Worm (Caenorhabditis elegans) whole organism, early embryonic: ENCODE data around the gene his-3.

Source experiments
- B0310.2 ChIP-seq: sonication (generic microtip); optimal IDR thresholded peaks from 2 replicates; lab custom pipeline; 2016; ENCODE audit warnings: mild to moderate bottlenecking, missing genetic modification characterization, missing compliant biosample characterization
- F13C5.2 ChIP-seq: sonication (generic microtip); optimal IDR thresholded peaks from 2 replicates; lab custom pipeline; 2017; ENCODE audit warnings: mild to moderate bottlenecking, missing genetic modification characterization, inconsistent platforms, missing compliant biosample characterization
- aly-1 ChIP-seq: sonication (generic microtip); optimal IDR thresholded peaks from 2 replicates; lab custom pipeline; 2016; ENCODE audit warnings: missing genetic modification characterization, missing compliant biosample characterization
- ama-1 ChIP-seq: fragments of 150-350 bp; optimal IDR thresholded peaks from 2 replicates; lab custom pipeline; 2014
- ceh-13 ChIP-seq: fragments of 200-800 bp; sonication (Bioruptor generic); optimal IDR thresholded peaks from 2 replicates; lab custom pipeline; 2018; ENCODE audit warnings: mild to moderate bottlenecking, missing genetic modification characterization, missing compliant biosample characterization
- ceh-36 ChIP-seq: sonication (generic microtip); optimal IDR thresholded peaks from 2 replicates; lab custom pipeline; 2016; ENCODE audit warnings: missing genetic modification characterization, inconsistent platforms, missing compliant biosample characterization
- ets-7 ChIP-seq: sonication (generic microtip); optimal IDR thresholded peaks from 2 replicates; lab custom pipeline; 2016; ENCODE audit warnings: missing genotype, missing genetic modification characterization, missing compliant biosample characterization
- flt-1 ChIP-seq: fragments of 200-800 bp; sonication (Bioruptor generic); IDR thresholded peaks from 2 replicates; pipeline ENCODE4 v1.3.6; 2022; ENCODE audit warnings: missing genetic modification characterization, missing compliant biosample characterization
- hmbx-1 ChIP-seq: sonication (generic microtip); optimal IDR thresholded peaks from 2 replicates; lab custom pipeline; 2016; ENCODE audit warnings: mild to moderate bottlenecking, missing genetic modification characterization, missing compliant biosample characterization
- hmg-4 ChIP-seq: fragments of 200-800 bp; sonication (Bioruptor generic); optimal IDR thresholded peaks from 2 replicates; lab custom pipeline; 2018; ENCODE audit warnings: mild to moderate bottlenecking, missing genetic modification characterization, missing compliant biosample characterization
- hnd-1 ChIP-seq: sonication (generic microtip); optimal IDR thresholded peaks from 2 replicates; lab custom pipeline; 2016; ENCODE audit warnings: missing genetic modification characterization, missing compliant biosample characterization
- pes-1 ChIP-seq: fragments of 200-800 bp; sonication (Bioruptor generic); IDR thresholded peaks from 2 replicates; pipeline ENCODE4 v1.3.6; 2022; ENCODE audit warnings: missing genetic modification reagents, missing genetic modification characterization, missing compliant biosample characterization
- scrt-1 ChIP-seq: fragments of 200-800 bp; sonication (Bioruptor generic); IDR thresholded peaks from 2 replicates; pipeline ENCODE4 v1.3.6; 2022; ENCODE audit warnings: missing genetic modification characterization, missing compliant biosample characterization
- sea-1 ChIP-seq: fragments of 200-800 bp; sonication (Bioruptor generic); conservative IDR thresholded peaks from 2 replicates; pipeline ENCODE4 v1.3.6; 2022; ENCODE audit warnings: missing genetic modification characterization, missing compliant biosample characterization
- tbx-11 ChIP-seq: fragments of 200-800 bp; sonication (Bioruptor generic); IDR thresholded peaks from 2 replicates; pipeline ENCODE4 v1.3.6; 2022; ENCODE audit warnings: missing genetic modification characterization, missing compliant biosample characterization
- tbx-37 ChIP-seq: fragments of 200-800 bp; sonication (Bioruptor generic); conservative IDR thresholded peaks from 2 replicates; pipeline ENCODE4 v1.3.6; 2022; ENCODE audit warnings: missing genetic modification reagents, missing genetic modification characterization, missing compliant biosample characterization
- tra-4 ChIP-seq: sonication (generic microtip); optimal IDR thresholded peaks from 2 replicates; lab custom pipeline; 2017; ENCODE audit warnings: missing genetic modification characterization, missing compliant biosample characterization

his-3 gene

DNA sequence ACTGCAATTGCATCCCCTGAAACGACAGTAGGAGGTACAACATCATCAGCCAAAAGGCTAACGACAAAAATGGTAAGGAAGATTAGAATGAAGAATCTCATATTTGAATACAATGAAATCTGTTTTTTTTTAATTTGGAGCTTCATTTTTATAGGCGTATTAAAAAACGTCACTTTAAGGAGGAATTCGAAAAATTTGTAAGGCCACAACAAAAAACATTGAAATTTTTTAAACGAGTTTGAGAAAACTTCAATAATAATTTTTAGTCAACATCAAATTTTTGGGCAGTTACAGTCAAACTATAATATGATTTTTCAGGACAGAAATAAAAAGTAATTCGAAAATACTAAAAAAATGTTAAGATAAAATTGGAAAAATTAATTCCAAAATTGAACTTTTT is 22.2 kb downstream of the his-3 start, which contains the start of gene F14H3.14:
F14H3.14 (minus strand) TSS at position 101 of the 400 bp plus-strand sequence.
- TF ChIP-seq ceh-13 (GFP tag; lab: Kevin White, UChicago) (no peak), tbx-37 (GFP tag; lab: Robert Waterston, UW) (no peak), scrt-1 (GFP tag; lab: Robert Waterston, UW) (no peak), ets-7 (tag; lab: Kevin White, UChicago) (no peak), hnd-1 (tag; lab: Kevin White, UChicago) (no peak), F13C5.2 (tag; lab: Kevin White, UChicago) (no peak), ceh-36 (tag; lab: Kevin White, UChicago) (no peak)

DNA sequence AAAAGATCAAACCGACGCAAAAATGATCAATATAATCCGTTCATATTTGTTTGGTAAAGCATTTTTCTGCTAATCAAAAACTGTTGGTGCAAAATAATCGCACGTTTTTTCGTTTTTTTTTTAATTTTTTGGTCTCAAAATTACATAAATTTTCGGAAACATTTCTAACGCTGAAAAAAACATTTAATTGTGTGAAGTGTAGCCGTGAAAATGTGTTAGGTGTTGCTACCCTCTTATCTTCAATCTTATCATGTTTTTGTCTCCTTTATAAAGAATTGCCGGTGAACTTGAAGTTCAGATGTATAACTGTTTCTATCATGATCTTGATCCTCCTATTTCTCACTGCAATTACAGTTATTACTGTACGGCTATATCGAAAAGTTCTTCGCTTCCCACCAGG is 28.3 kb downstream of the his-3 start, which contains the start of gene cyp-35D1:
cyp-35D1 (plus strand) TSS at position 301 of the 400 bp plus-strand sequence.
- TF ChIP-seq ama-1 (no peak), ceh-13 (GFP tag; lab: Kevin White, UChicago) (no peak), F13C5.2 (tag; lab: Kevin White, UChicago) (no peak), ceh-36 (tag; lab: Kevin White, UChicago) (no peak), flt-1 (no peak), scrt-1 (GFP tag; lab: Robert Waterston, UW) (no peak), tbx-11 (GFP tag; lab: Robert Waterston, UW) (no peak), hmbx-1 (tag; lab: Kevin White, UChicago) (no peak), B0310.2 (tag; lab: Kevin White, UChicago) (no peak), pes-1 (no peak), tra-4 (tag; lab: Kevin White, UChicago) (no peak), ets-7 (tag; lab: Kevin White, UChicago) (no peak), sea-1 (GFP tag; lab: Robert Waterston, UW) (no peak), tbx-37 (GFP tag; lab: Robert Waterston, UW) (no peak), aly-1 (no peak), hmg-4 (GFP tag; lab: Kevin White, UChicago) (no peak), hnd-1 (tag; lab: Kevin White, UChicago) (no peak)

DNA sequence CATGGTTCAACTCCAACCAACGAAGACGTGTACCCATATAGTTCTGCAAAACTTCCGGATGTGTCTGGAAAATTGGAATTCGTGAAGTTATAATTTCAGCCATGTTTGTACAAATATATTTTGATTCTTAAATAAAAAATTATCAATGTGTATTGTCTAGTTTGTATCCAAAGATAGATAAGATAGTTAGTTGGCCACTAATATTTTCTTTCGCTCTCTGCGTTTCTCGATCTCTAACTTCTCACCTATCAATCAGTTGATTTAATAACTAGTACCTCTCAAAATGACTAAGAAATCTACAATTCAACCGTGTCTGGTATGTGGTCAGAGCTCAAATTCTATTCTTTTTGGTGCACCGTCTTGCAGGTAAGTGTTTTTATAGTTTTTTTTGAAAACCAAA is 30.6 kb downstream of the his-3 start, which contains the start of gene nhr-176:
nhr-176 (plus strand) TSS at position 159 of the 400 bp plus-strand sequence.
- TF ChIP-seq B0310.2 (tag; lab: Kevin White, UChicago) (no peak), sea-1 (GFP tag; lab: Robert Waterston, UW) (no peak), scrt-1 (GFP tag; lab: Robert Waterston, UW) (no peak), tbx-37 (GFP tag; lab: Robert Waterston, UW) (no peak), hmg-4 (GFP tag; lab: Kevin White, UChicago) (no peak), hmbx-1 (tag; lab: Kevin White, UChicago) (no peak), ceh-13 (GFP tag; lab: Kevin White, UChicago) (no peak), ama-1 (no peak), tbx-11 (GFP tag; lab: Robert Waterston, UW) (no peak), aly-1 (no peak), pes-1 (no peak), hnd-1 (tag; lab: Kevin White, UChicago) (no peak), tra-4 (tag; lab: Kevin White, UChicago) (no peak), F13C5.2 (tag; lab: Kevin White, UChicago) (no peak), ceh-36 (tag; lab: Kevin White, UChicago) (no peak), ets-7 (tag; lab: Kevin White, UChicago) (no peak), flt-1 (no peak)

DNA sequence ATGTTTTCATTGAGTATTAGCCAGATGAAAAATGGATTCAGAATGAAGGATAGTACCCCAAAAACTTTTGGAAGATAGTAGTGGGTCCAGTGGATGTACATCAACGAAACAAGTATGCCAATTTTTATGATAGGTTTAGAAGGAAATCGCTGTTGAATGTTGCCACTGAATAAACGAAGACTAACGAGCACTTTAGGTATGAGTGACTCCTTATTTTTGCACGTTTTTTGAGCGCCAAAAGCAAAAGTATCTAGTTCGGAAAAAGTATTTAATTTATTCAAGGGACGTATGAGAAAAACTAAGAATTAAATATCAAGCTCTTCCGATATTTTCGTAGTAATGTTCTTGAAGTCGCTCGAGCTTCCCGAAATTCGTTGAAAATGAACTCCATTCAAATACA is 33.2 kb downstream of the his-3 start, which contains the start of gene srj-10:
srj-10 (minus strand) TSS at position 101 of the 400 bp plus-strand sequence.
- TF ChIP-seq tbx-37 (GFP tag; lab: Robert Waterston, UW) = no peak
- no peak for TF ChIP-seq pes-1
- no peak for TF ChIP-seq flt-1
- TF ChIP-seq ama-1 = no peak
- TF ChIP-seq F13C5.2 (tag; lab: Kevin White, UChicago) = no peak
- TF ChIP-seq hnd-1 (tag; lab: Kevin White, UChicago) = no peak
- TF ChIP-seq tbx-11 (GFP tag; lab: Robert Waterston, UW) = no peak
- TF ChIP-seq ceh-36 (tag; lab: Kevin White, UChicago) = no peak
- TF ChIP-seq hmbx-1 (tag; lab: Kevin White, UChicago) = no peak
- no peak for TF ChIP-seq scrt-1 (GFP tag; lab: Robert Waterston, UW)
- TF ChIP-seq sea-1 (GFP tag; lab: Robert Waterston, UW) = no peak

DNA sequence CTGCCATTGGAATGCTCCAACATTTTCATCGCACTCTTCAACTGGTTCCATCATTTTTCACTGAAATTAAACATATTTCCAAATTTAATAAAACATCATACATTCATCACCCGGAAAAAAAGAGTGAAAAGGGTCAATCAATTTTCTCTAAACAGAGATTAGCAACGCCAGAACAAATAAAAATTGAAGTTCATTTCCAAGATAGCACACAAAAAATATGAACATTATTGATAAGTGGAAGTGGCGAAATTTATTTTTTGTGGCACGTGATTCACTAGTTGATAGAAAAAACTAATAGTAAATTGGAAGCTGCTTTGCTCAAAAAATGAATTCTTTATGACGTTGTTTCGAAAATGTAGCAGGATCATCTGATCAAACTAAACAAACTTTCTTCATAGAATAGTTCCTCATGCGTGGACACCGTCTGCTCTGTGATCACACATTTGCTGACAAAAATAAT is 34.7 kb downstream of the his-3 start, which contains the start of the genes F14H3.12 and srj-29:
F14H3.12 (minus strand) TSS at position 74 of the 460 bp plus-strand sequence.
srj-29 (plus strand) TSS at position 410 of the 460 bp plus-strand sequence.
- TF ChIP-seq ceh-36 (tag; lab: Kevin White, UChicago) (no peak), ets-7 (tag; lab: Kevin White, UChicago) (no peak), hnd-1 (tag; lab: Kevin White, UChicago) (no peak), tra-4 (tag; lab: Kevin White, UChicago) (no peak), hmbx-1 (tag; lab: Kevin White, UChicago) (no peak), tbx-11 (GFP tag; lab: Robert Waterston, UW) (no peak), hmg-4 (GFP tag; lab: Kevin White, UChicago) (no peak), pes-1 (no peak), B0310.2 (tag; lab: Kevin White, UChicago) (no peak), ama-1 (no peak), flt-1 (no peak), aly-1 (no peak), tbx-37 (GFP tag; lab: Robert Waterston, UW) (no peak), sea-1 (GFP tag; lab: Robert Waterston, UW) (no peak), scrt-1 (GFP tag; lab: Robert Waterston, UW) (no peak), ceh-13 (GFP tag; lab: Kevin White, UChicago) (no peak), F13C5.2 (tag; lab: Kevin White, UChicago) (no peak)

DNA sequence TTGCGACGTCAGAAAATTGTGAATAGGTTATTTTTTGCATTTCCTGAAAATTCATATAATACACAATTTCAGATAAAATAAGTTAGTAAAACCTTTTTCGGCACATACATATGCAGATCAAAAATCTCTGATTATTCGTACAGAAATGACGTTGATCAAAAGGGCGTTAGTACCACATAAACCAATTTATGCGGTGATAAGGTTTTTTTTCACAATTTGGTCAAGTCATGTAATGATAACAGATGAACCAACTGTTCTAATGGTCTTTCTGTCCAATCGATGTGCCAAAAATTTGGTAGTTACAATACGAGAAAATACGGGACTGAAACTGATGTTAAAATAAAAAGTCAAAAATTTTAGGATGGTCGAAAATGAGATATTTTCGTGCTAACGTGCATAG is 39.4 kb downstream of the his-3 start:
- TF ChIP-seq tra-4 (tag; lab: Kevin White, UChicago) (no peak), F13C5.2 (tag; lab: Kevin White, UChicago) (no peak), ets-7 (tag; lab: Kevin White, UChicago) (no peak), hmg-4 (GFP tag; lab: Kevin White, UChicago) (no peak), tbx-11 (GFP tag; lab: Robert Waterston, UW) (no peak), B0310.2 (tag; lab: Kevin White, UChicago) (no peak), ceh-36 (tag; lab: Kevin White, UChicago) (no peak), ceh-13 (GFP tag; lab: Kevin White, UChicago) (no peak), aly-1 (no peak), hnd-1 (tag; lab: Kevin White, UChicago) (no peak), flt-1 (no peak), ama-1 (no peak), sea-1 (GFP tag; lab: Robert Waterston, UW) (no peak)
